Worm (Caenorhabditis elegans) whole organism, late embryonic: ENCODE data around the gene CD4.11.

Source experiments
- C38D4.7 ChIP-seq: fragments of 200-800 bp; sonication (Bioruptor generic); optimal IDR thresholded peaks from 2 replicates; lab custom pipeline; 2018; ENCODE audit warnings: mild to moderate bottlenecking, missing genetic modification characterization, moderate library complexity, missing compliant biosample characterization
- F13H6.1 ChIP-seq: sonication (generic microtip); optimal IDR thresholded peaks from 2 replicates; lab custom pipeline; 2016; ENCODE audit warnings: missing genetic modification characterization, missing compliant biosample characterization
- K02D7.2 ChIP-seq: sonication (generic microtip); optimal IDR thresholded peaks from 2 replicates; lab custom pipeline; 2017; ENCODE audit warnings: mild to moderate bottlenecking, missing genetic modification characterization, missing compliant biosample characterization
- K09A11.1 ChIP-seq: sonication (generic microtip); optimal IDR thresholded peaks from 2 replicates; lab custom pipeline; 2017; ENCODE audit warnings: antibody characterized with exemption, mild to moderate bottlenecking, missing genetic modification characterization, missing compliant biosample characterization; ENCODE audit not compliant: insufficient read depth
- ceh-18 ChIP-seq: sonication (generic microtip); optimal IDR thresholded peaks from 2 replicates; lab custom pipeline; 2016; ENCODE audit warnings: missing genetic modification characterization, missing compliant biosample characterization
- ceh-24 ChIP-seq: sonication (generic microtip); optimal IDR thresholded peaks from 2 replicates; lab custom pipeline; 2016; ENCODE audit warnings: mild to moderate bottlenecking, missing genetic modification characterization, missing compliant biosample characterization
- ceh-48 ChIP-seq: sonication (generic microtip); optimal IDR thresholded peaks from 2 replicates; lab custom pipeline; 2016; ENCODE audit warnings: missing genetic modification characterization, inconsistent platforms, missing compliant biosample characterization
- ceh-6 ChIP-seq: fragments of 200-800 bp; sonication (Bioruptor generic); optimal IDR thresholded peaks from 2 replicates; lab custom pipeline; 2018; ENCODE audit warnings: mild to moderate bottlenecking, missing genetic modification characterization, missing compliant biosample characterization
- dmd-4 ChIP-seq: sonication (generic microtip); optimal IDR thresholded peaks from 2 replicates; lab custom pipeline; 2016; ENCODE audit warnings: borderline replicate concordance, missing genetic modification characterization, missing compliant biosample characterization
- dve-1 ChIP-seq: sonication (generic microtip); optimal IDR thresholded peaks from 2 replicates; lab custom pipeline; 2017; ENCODE audit warnings: antibody characterized with exemption, mild to moderate bottlenecking, missing genetic modification characterization, missing compliant biosample characterization
- ets-4 ChIP-seq: sonication (generic microtip); optimal IDR thresholded peaks from 2 replicates; lab custom pipeline; 2016; ENCODE audit warnings: missing genetic modification characterization, missing compliant biosample characterization
- fkh-10 ChIP-seq: fragments of 150-350 bp; optimal IDR thresholded peaks from 2 replicates; lab custom pipeline; 2014; ENCODE audit warnings: missing biosample characterization, missing genetic modification reagents, missing genetic modification characterization
- fkh-6 ChIP-seq: sonication (generic microtip); optimal IDR thresholded peaks from 2 replicates; lab custom pipeline; 2016; ENCODE audit warnings: missing genetic modification characterization, missing compliant biosample characterization
- hlh-13 ChIP-seq: fragments of 200-800 bp; sonication (Bioruptor generic); optimal IDR thresholded peaks from 2 replicates; lab custom pipeline; 2018; ENCODE audit warnings: mild to moderate bottlenecking, missing genetic modification characterization, missing compliant biosample characterization
- hlh-30 ChIP-seq: sonication (generic microtip); optimal IDR thresholded peaks from 2 replicates; lab custom pipeline; 2017; ENCODE audit warnings: antibody characterized with exemption, missing genetic modification characterization, missing compliant biosample characterization; ENCODE audit not compliant: insufficient read depth
- hlh-6 ChIP-seq: sonication (generic microtip); optimal IDR thresholded peaks from 2 replicates; lab custom pipeline; 2016; ENCODE audit warnings: missing genotype, missing genetic modification characterization, missing compliant biosample characterization
- madf-2 ChIP-seq: sonication (generic microtip); optimal IDR thresholded peaks from 2 replicates; lab custom pipeline; 2017; ENCODE audit warnings: missing genetic modification characterization, missing compliant biosample characterization
- nfya-1 ChIP-seq: sonication (generic microtip); optimal IDR thresholded peaks from 2 replicates; lab custom pipeline; 2017; ENCODE audit warnings: missing genetic modification characterization, mild to moderate bottlenecking, missing compliant biosample characterization, antibody characterized with exemption, moderate library complexity
- nhr-232 ChIP-seq: sonication (generic microtip); optimal IDR thresholded peaks from 2 replicates; lab custom pipeline; 2016; ENCODE audit warnings: missing genetic modification characterization, missing compliant biosample characterization
- odd-2 ChIP-seq: sonication (generic microtip); optimal IDR thresholded peaks from 2 replicates; lab custom pipeline; 2017; ENCODE audit warnings: antibody characterized with exemption, mild to moderate bottlenecking, missing genetic modification characterization, missing compliant biosample characterization
- pat-9 ChIP-seq: fragments of 200-800 bp; sonication (Bioruptor generic); optimal IDR thresholded peaks from 2 replicates; lab custom pipeline; 2018; ENCODE audit warnings: mild to moderate bottlenecking, missing genetic modification characterization, moderate library complexity, missing compliant biosample characterization
- pha-2 ChIP-seq: sonication (generic microtip); optimal IDR thresholded peaks from 2 replicates; lab custom pipeline; 2017; ENCODE audit warnings: mild to moderate bottlenecking, missing genetic modification characterization, missing compliant biosample characterization
- pha-4 ChIP-seq: fragments of 150-350 bp; optimal IDR thresholded peaks from 2 replicates; lab custom pipeline; 2018; ENCODE audit warnings: missing biosample characterization, missing genetic modification reagents, missing genetic modification characterization
- pqm-1 ChIP-seq: sonication (generic microtip); optimal IDR thresholded peaks from 2 replicates; lab custom pipeline; 2016; ENCODE audit warnings: missing genetic modification characterization, missing compliant biosample characterization
- pros-1 ChIP-seq: fragments of 150-350 bp; optimal IDR thresholded peaks from 2 replicates; lab custom pipeline; 2014; ENCODE audit warnings: missing biosample characterization, missing genetic modification reagents, missing genetic modification characterization
- rnt-1 ChIP-seq: sonication (generic microtip); optimal IDR thresholded peaks from 2 replicates; lab custom pipeline; 2016; ENCODE audit warnings: missing genetic modification characterization, missing compliant biosample characterization
- sdc-2 ChIP-seq: sonication (generic microtip); optimal IDR thresholded peaks from 2 replicates; lab custom pipeline; 2016; ENCODE audit warnings: missing genotype, missing genetic modification characterization, missing compliant biosample characterization
- syd-9 ChIP-seq: sonication (generic microtip); optimal IDR thresholded peaks from 2 replicates; lab custom pipeline; 2016; ENCODE audit warnings: mild to moderate bottlenecking, missing genetic modification characterization, moderate library complexity, missing compliant biosample characterization
- tbx-2 ChIP-seq: sonication (generic microtip); optimal IDR thresholded peaks from 2 replicates; lab custom pipeline; 2016; ENCODE audit warnings: missing genetic modification characterization, missing compliant biosample characterization
- ttx-3 ChIP-seq: sonication (generic microtip); optimal IDR thresholded peaks from 2 replicates; lab custom pipeline; 2016; ENCODE audit warnings: missing genetic modification reagents, missing genetic modification characterization, missing compliant biosample characterization
- unc-3 ChIP-seq, 2 experiments: fragments of 200-800 bp in 1 of 2; sonication (Bioruptor generic) in 1 of 2; sonication (generic microtip) in 1 of 2; conservative IDR thresholded peaks in 1 of 2; optimal IDR thresholded peaks in 1 of 2; 2 replicates each; pipeline versions ENCODE4 v1.3.6 to Lab custom; 2016 to 2022; ENCODE audit warnings: missing compliant biosample characterization in 2 of 2, missing genetic modification characterization in 2 of 2, missing genetic modification reagents in 1 of 2
- unc-42 ChIP-seq: sonication (generic microtip); optimal IDR thresholded peaks from 2 replicates; lab custom pipeline; 2016; ENCODE audit warnings: missing genotype, missing genetic modification characterization, missing compliant biosample characterization
- unc-55 ChIP-seq: sonication (generic microtip); optimal IDR thresholded peaks from 2 replicates; lab custom pipeline; 2017; ENCODE audit warnings: missing biosample characterization, missing genetic modification reagents, missing genetic modification characterization
- zip-5 ChIP-seq: sonication (generic microtip); optimal IDR thresholded peaks from 2 replicates; lab custom pipeline; 2016; ENCODE audit warnings: missing genetic modification characterization, missing compliant biosample characterization
- ztf-16 ChIP-seq: sonication (generic microtip); optimal IDR thresholded peaks from 2 replicates; lab custom pipeline; 2017; ENCODE audit warnings: missing genetic modification characterization, missing compliant biosample characterization

Gene CD4.11

DNA sequence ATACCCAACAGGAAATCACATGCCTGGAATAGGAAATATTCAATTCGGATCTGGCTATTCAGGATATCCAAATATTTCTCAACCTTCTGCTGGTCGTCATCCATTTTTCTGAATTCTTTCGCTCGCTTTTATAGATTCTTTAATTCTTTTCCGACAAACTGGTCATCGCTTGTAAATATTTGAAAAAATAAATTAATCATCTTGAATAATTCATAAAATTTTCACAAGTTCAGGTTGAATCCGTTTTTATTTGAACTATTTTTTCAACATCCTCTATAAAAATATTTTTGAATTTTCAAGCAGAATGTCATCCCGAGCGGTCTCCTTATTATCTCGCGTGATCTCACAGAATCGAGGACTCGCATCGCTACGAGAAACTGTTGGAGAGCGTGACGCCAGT lies 8.5 kb downstream of the CD4.11 start, which contains the start of gene mrpl-48:
Gene mrpl-48 (plus strand): TSS at position 301 of the 400 bp plus-strand sequence.
- no peak for TF ChIP-seq F13H6.1 (tag; lab: Kevin White, UChicago)
- no peak for TF ChIP-seq unc-42 (tag; lab: Kevin White, UChicago)
- TF ChIP-seq zip-5 (tag; lab: Kevin White, UChicago), result no peak
- no peak for TF ChIP-seq pat-9 (tag; lab: Kevin White, UChicago)
- no peak for TF ChIP-seq unc-55 (GFP tag; lab: Kevin White, UChicago)
- no peak for TF ChIP-seq syd-9 (tag; lab: Kevin White, UChicago)
- no peak for TF ChIP-seq unc-3 (GFP tag; conservative IDR thresholded peaks at IDR 0.05; lab: Robert Waterston, UW)
- no peak for TF ChIP-seq unc-3 (tag; optimal IDR thresholded peaks at IDR 0.05; lab: Kevin White, UChicago)

ce11 chrV:5594315-5594714 lies 9.4 kb downstream of the CD4.11 start, which contains the start of gene crn-2:
crn-2 (plus strand) TSS chrV:5594615.
- TF ChIP-seq hlh-6 (tag; lab: Kevin White, UChicago), result no peak
- TF ChIP-seq madf-2 (tag; lab: Kevin White, UChicago), result no peak
- no peak for TF ChIP-seq dmd-4 (tag; lab: Kevin White, UChicago)
- no peak for TF ChIP-seq C38D4.7 (GFP tag; lab: Kevin White, UChicago)
- no peak for TF ChIP-seq sdc-2 (tag; lab: Kevin White, UChicago)
- TF ChIP-seq rnt-1 (tag; lab: Kevin White, UChicago), result no peak

DNA sequence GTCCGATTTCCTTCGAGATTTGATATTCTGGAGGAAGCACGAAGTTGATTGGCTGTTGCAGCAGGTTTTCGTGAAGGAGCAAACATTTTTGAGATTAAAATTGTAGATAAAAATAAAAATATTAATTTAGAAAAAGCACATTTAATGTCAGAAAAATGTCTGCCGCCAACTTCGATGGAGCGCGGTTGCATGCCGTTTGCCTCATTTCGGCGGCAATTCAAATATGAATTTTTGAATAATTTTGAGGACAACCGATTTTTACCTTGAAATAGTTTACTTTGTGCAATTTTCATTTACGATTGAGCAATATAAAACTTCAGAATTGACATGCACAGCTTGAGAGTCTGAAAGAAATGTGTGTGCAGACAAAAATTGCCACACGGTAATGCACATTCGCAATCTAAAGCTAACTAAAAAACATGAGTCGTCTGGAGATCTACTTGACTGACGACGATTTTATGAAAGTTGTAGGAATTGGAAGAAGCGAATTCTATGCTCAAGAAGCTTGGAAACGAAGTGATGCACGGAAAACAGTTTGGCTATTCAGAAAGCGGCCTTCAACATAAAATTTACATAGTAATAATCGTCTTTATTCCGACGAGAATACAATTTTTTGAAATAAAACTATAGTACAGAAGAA lies 11.6 kb downstream of the CD4.11 start, which contains the start of gene zhit-1:
Gene zhit-1 (minus strand): TSS at position 161 of the 640 bp plus-strand sequence.
- TF ChIP-seq syd-9 (tag; lab: Kevin White, UChicago), result no peak
- no peak for TF ChIP-seq hlh-13 (GFP tag; lab: Kevin White, UChicago)
- no peak for TF ChIP-seq ceh-48
- no peak for TF ChIP-seq pros-1 (tag; lab: Kevin White, UChicago)
- TF ChIP-seq hlh-30 (tag; lab: Kevin White, UChicago), result no peak
- TF ChIP-seq pha-4, result no peak
- no peak for TF ChIP-seq pha-2 (tag; lab: Kevin White, UChicago)
- no peak for TF ChIP-seq ztf-16 (tag; lab: Kevin White, UChicago)
- TF ChIP-seq ttx-3 (tag; lab: Kevin White, UChicago), result no peak
- no peak for TF ChIP-seq fkh-10 (GFP tag; lab: Kevin White, UChicago)
- TF ChIP-seq nhr-232 (tag; lab: Kevin White, UChicago), result no peak
- no peak for TF ChIP-seq odd-2 (tag; lab: Kevin White, UChicago)
- TF ChIP-seq madf-2 (tag; lab: Kevin White, UChicago), result no peak
- TF ChIP-seq pqm-1 (tag; lab: Kevin White, UChicago), result no peak
- TF ChIP-seq ceh-24 (tag; lab: Kevin White, UChicago), result no peak
- TF ChIP-seq ceh-6 (GFP tag; lab: Kevin White, UChicago), result no peak
- no peak for TF ChIP-seq ets-4
- TF ChIP-seq rnt-1 (tag; lab: Kevin White, UChicago), result no peak

DNA sequence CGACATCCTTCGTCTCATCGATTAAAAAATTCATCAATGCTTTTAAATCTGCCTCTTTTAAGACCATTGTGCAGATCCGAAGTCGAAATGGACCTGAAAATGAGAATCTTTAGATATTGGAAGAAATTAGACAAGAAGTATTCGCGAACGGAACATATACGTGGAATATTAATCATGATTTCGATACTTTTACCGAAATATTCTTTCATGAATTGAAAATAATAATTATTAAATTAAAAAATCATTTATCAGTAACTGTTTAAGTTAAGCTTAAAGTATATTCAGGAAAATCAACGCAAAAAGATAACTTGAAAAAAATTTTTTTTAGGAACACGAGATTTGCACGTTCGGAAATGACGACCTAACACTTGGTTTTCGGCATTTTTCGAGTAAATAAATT lies 16.3 kb downstream of the CD4.11 start, which contains the start of gene CD4.8:
Gene CD4.8 (minus strand): TSS at position 101 of the 400 bp plus-strand sequence.
- no peak for TF ChIP-seq dmd-4 (tag; lab: Kevin White, UChicago)
- no peak for TF ChIP-seq pha-2 (tag; lab: Kevin White, UChicago)
- TF ChIP-seq K02D7.2, result no peak
- TF ChIP-seq F13H6.1 (tag; lab: Kevin White, UChicago), result no peak
- no peak for TF ChIP-seq ttx-3 (tag; lab: Kevin White, UChicago)
- no peak for TF ChIP-seq ceh-18 (tag; lab: Kevin White, UChicago)
- TF ChIP-seq K09A11.1 (tag; lab: Kevin White, UChicago), result no peak
- no peak for TF ChIP-seq fkh-6 (tag; lab: Kevin White, UChicago)
- TF ChIP-seq tbx-2 (tag; lab: Kevin White, UChicago), result no peak
- TF ChIP-seq ceh-6 (GFP tag; lab: Kevin White, UChicago), result no peak
- TF ChIP-seq dve-1 (tag; lab: Kevin White, UChicago), result no peak
- no peak for TF ChIP-seq nfya-1
